Fruit fly (Drosophila melanogaster) whole organism, embryonic: ENCODE measurements around the gene CG18808.

Experiments used
- Bteb2 ChIP-seq: fragments of 200-800 bp; sonication (Bioruptor generic); optimal IDR thresholded peaks from 2 replicates; lab custom pipeline; 2016; ENCODE audit warnings: missing biosample characterization, missing genetic modification characterization
- CG10654 ChIP-seq: fragments of 200-800 bp; sonication (Bioruptor generic); optimal IDR thresholded peaks from 2 replicates; lab custom pipeline; 2016; ENCODE audit warnings: missing biosample characterization, missing genetic modification characterization
- CG12744 ChIP-seq: fragments of 200-800 bp; sonication (Bioruptor generic); optimal IDR thresholded peaks from 2 replicates; lab custom pipeline; 2016; ENCODE audit warnings: missing biosample characterization, missing genetic modification characterization
- CG13123 ChIP-seq: fragments of 200-800 bp; sonication (Bioruptor generic); optimal IDR thresholded peaks from 2 replicates; lab custom pipeline; 2016; ENCODE audit warnings: missing biosample characterization, missing genetic modification characterization
- CG13287 ChIP-seq: fragments of 200-800 bp; sonication (Bioruptor generic); IDR thresholded peaks from 2 replicates; pipeline ENCODE4 v1.3.6; 2022; ENCODE audit warnings: missing biosample characterization, missing genetic modification characterization; ENCODE audit not compliant: partially characterized antibody
- CG13296 ChIP-seq: fragments of 200-800 bp; sonication (Bioruptor generic); optimal IDR thresholded peaks from 3 replicates; lab custom pipeline; 2018; ENCODE audit warnings: missing biosample characterization, mild to moderate bottlenecking, missing genetic modification characterization
- CG13424 ChIP-seq: fragments of 200-800 bp; sonication (Bioruptor generic); optimal IDR thresholded peaks from 2 replicates; lab custom pipeline; 2019; ENCODE audit warnings: missing biosample characterization, mild to moderate bottlenecking, missing genetic modification characterization, moderate library complexity
- CG15514 ChIP-seq: fragments of 200-800 bp; sonication (Bioruptor generic); optimal IDR thresholded peaks from 3 replicates; lab custom pipeline; 2017; ENCODE audit warnings: missing biosample characterization, missing genetic modification characterization, mild to moderate bottlenecking, moderate library complexity, missing genetic modification reagents
- CG1832 ChIP-seq: fragments of 200-800 bp; sonication (Bioruptor generic); optimal IDR thresholded peaks from 2 replicates; lab custom pipeline; 2017; ENCODE audit warnings: missing biosample characterization, mild to moderate bottlenecking, missing genetic modification characterization, inconsistent platforms
- CG3407 ChIP-seq: fragments of 200-800 bp; sonication (Bioruptor generic); optimal IDR thresholded peaks from 2 replicates; lab custom pipeline; 2018; ENCODE audit warnings: missing biosample characterization, mild to moderate bottlenecking, missing genetic modification characterization
- CG3995 ChIP-seq: fragments of 200-800 bp; sonication (Bioruptor generic); optimal IDR thresholded peaks from 3 replicates; lab custom pipeline; 2016; ENCODE audit warnings: missing biosample characterization, missing genetic modification characterization
- CG4328 ChIP-seq: fragments of 200-800 bp; sonication (Bioruptor generic); optimal IDR thresholded peaks from 3 replicates; lab custom pipeline; 2017; ENCODE audit warnings: missing biosample characterization, missing genetic modification reagents, missing genetic modification characterization
- CG6272 ChIP-seq: fragments of 200-800 bp; sonication (Bioruptor generic); IDR thresholded peaks from 2 replicates; pipeline ENCODE4 v1.3.6; 2022; ENCODE audit warnings: missing biosample characterization, missing genetic modification characterization
- CG7556 ChIP-seq: fragments of 200-800 bp; sonication (Bioruptor generic); optimal IDR thresholded peaks from 2 replicates; lab custom pipeline; 2017; ENCODE audit warnings: missing biosample characterization, mild to moderate bottlenecking, missing genetic modification characterization
- CG9727 ChIP-seq: fragments of 200-800 bp; sonication (Bioruptor generic); optimal IDR thresholded peaks from 3 replicates; lab custom pipeline; 2017; ENCODE audit warnings: missing biosample characterization, mild to moderate bottlenecking, missing genetic modification characterization
- D ChIP-seq, 2 experiments: fragments of 200-800 bp in 1 of 2; fragments of >200 bp in 1 of 2; sonication (Bioruptor generic) in 1 of 2; optimal IDR thresholded peaks; 2 replicates in 1 of 2; 3 replicates in 1 of 2; lab custom pipeline; 2017; ENCODE audit warnings: mild to moderate bottlenecking in 1 of 2, missing biosample characterization in 1 of 2, missing genetic modification characterization in 1 of 2, missing genetic modification reagents in 1 of 2
- Dek ChIP-seq: fragments of 200-800 bp; sonication (Bioruptor generic); optimal IDR thresholded peaks from 3 replicates; lab custom pipeline; 2019; ENCODE audit warnings: missing biosample characterization, mild to moderate bottlenecking, missing genetic modification characterization, moderate library complexity
- Drgx ChIP-seq: fragments of 200-800 bp; sonication (Bioruptor generic); IDR thresholded peaks from 2 replicates; pipeline ENCODE4 v1.3.6; 2022; ENCODE audit warnings: missing biosample characterization, missing genetic modification characterization
- Mes4 ChIP-seq: fragments of 200-800 bp; sonication (Bioruptor generic); optimal IDR thresholded peaks from 2 replicates; lab custom pipeline; 2016; ENCODE audit warnings: missing biosample characterization, missing genetic modification characterization
- PHDP ChIP-seq: fragments of 200-800 bp; sonication (Bioruptor generic); optimal IDR thresholded peaks from 3 replicates; lab custom pipeline; 2018; ENCODE audit warnings: missing biosample characterization, mild to moderate bottlenecking, missing genetic modification characterization, moderate library complexity
- Xbp1 ChIP-seq: fragments of 200-800 bp; sonication (Bioruptor generic); optimal IDR thresholded peaks from 3 replicates; lab custom pipeline; 2016; ENCODE audit warnings: missing biosample characterization, mild to moderate bottlenecking, missing genetic modification characterization
- YL-1 ChIP-seq: fragments of 200-800 bp; sonication (Bioruptor generic); optimal IDR thresholded peaks from 3 replicates; lab custom pipeline; 2017; ENCODE audit warnings: missing biosample characterization, mild to moderate bottlenecking, missing genetic modification characterization
- ab ChIP-seq: fragments of 200-800 bp; sonication (Bioruptor generic); optimal IDR thresholded peaks from 2 replicates; lab custom pipeline; 2016; ENCODE audit warnings: missing biosample characterization, missing genetic modification characterization
- cg ChIP-seq: fragments of 200-800 bp; sonication (Bioruptor generic); optimal IDR thresholded peaks from 3 replicates; lab custom pipeline; 2019; ENCODE audit warnings: missing biosample characterization, mild to moderate bottlenecking, missing genetic modification characterization, moderate library complexity
- ci ChIP-seq: fragments of 200-800 bp; sonication (Bioruptor generic); IDR thresholded peaks from 3 replicates; pipeline ENCODE4 v1.3.6; 2022; ENCODE audit warnings: missing biosample characterization, missing genetic modification characterization
- ems ChIP-seq: fragments of 200-800 bp; sonication (Bioruptor generic); optimal IDR thresholded peaks from 3 replicates; lab custom pipeline; 2016; ENCODE audit warnings: missing biosample characterization, missing genetic modification characterization
- fd64A ChIP-seq: fragments of 200-800 bp; sonication (Bioruptor generic); optimal IDR thresholded peaks from 3 replicates; lab custom pipeline; 2018; ENCODE audit warnings: missing biosample characterization, mild to moderate bottlenecking, missing genetic modification characterization
- her ChIP-seq: fragments of 200-800 bp; sonication (Bioruptor generic); optimal IDR thresholded peaks from 2 replicates; lab custom pipeline; 2016; ENCODE audit warnings: missing biosample characterization, missing genetic modification characterization
- ind ChIP-seq: fragments of 200-800 bp; sonication (Bioruptor generic); optimal IDR thresholded peaks from 3 replicates; lab custom pipeline; 2016; ENCODE audit warnings: missing biosample characterization, missing genetic modification characterization
- luna ChIP-seq: fragments of 200-800 bp; sonication (Bioruptor generic); optimal IDR thresholded peaks from 2 replicates; lab custom pipeline; 2016; ENCODE audit warnings: missing biosample characterization, missing genetic modification characterization
- maf-S ChIP-seq: fragments of 200-800 bp; sonication (Bioruptor generic); optimal IDR thresholded peaks from 2 replicates; lab custom pipeline; 2016; ENCODE audit warnings: missing biosample characterization, missing genetic modification characterization
- mirr ChIP-seq: fragments of 200-800 bp; sonication (Bioruptor generic); optimal IDR thresholded peaks from 3 replicates; lab custom pipeline; 2018; ENCODE audit warnings: missing biosample characterization, mild to moderate bottlenecking, missing genetic modification characterization
- nau ChIP-seq: fragments of 200-800 bp; sonication (Bioruptor generic); optimal IDR thresholded peaks from 3 replicates; lab custom pipeline; 2017; ENCODE audit warnings: missing biosample characterization, mild to moderate bottlenecking, missing genetic modification characterization, missing genetic modification reagents
- nmo ChIP-seq: fragments of 200-800 bp; sonication (Bioruptor generic); optimal IDR thresholded peaks from 2 replicates; lab custom pipeline; 2018; ENCODE audit warnings: missing biosample characterization, mild to moderate bottlenecking, missing genetic modification characterization, moderate library complexity
- pita ChIP-seq: fragments of 200-800 bp; sonication (Bioruptor generic); optimal IDR thresholded peaks from 2 replicates; lab custom pipeline; 2017; ENCODE audit warnings: missing biosample characterization, mild to moderate bottlenecking, missing genetic modification characterization
- pnt ChIP-seq: fragments of 200-800 bp; sonication (Bioruptor generic); optimal IDR thresholded peaks from 3 replicates; lab custom pipeline; 2016; ENCODE audit warnings: missing biosample characterization, missing genetic modification characterization
- slbo ChIP-seq: fragments of 200-800 bp; sonication (Bioruptor generic); IDR thresholded peaks from 2 replicates; pipeline ENCODE4 v1.3.6; 2022; ENCODE audit warnings: missing biosample characterization, missing genetic modification characterization
- tna ChIP-seq: fragments of 200-800 bp; sonication (Bioruptor generic); IDR thresholded peaks from 2 replicates; pipeline ENCODE4 v1.3.6; 2022; ENCODE audit warnings: missing biosample characterization, missing genetic modification characterization; ENCODE audit not compliant: partially characterized antibody

The CG18808 gene

DNA sequence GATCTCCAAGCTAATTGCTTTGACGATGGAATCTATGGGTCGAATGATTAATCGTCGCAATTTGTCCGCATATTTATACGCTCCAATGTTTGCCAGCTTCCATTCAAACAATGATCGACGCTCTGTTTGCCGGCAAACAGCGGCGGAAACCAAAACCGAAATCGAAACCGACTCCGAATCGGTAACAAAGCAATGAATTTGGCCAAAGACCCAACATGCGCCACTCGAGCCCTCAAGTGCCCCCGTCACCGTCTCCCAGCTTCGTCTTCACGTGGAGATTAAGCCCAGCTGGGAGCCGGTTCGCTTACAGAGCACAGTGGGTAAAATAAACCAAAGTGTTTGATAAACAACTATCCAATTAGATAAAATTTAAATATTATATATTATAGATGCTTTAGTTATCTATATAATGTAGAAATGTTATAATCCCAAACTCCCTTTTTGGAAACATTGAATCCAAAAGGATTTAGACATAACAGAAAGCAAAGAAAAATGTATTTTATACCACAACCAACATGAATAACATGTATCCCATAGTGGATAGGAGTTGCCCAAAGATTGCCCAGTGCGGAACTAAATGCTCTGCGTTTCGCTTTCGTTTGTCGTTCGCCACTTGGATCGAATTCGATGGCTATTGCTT, 45.3 kb upstream of the CG18808 start, which contains the start of gene CG32237 (continued):
- TF ChIP-seq maf-S (GFP tag; lab: Kevin White, UChicago), result no peak
- no peak for TF ChIP-seq Xbp1 (GFP tag; lab: Kevin White, UChicago)
- TF ChIP-seq CG13287 (GFP tag; lab: Robert Waterston, UW), result no peak
- no peak for TF ChIP-seq CG15514 (GFP tag; lab: Kevin White, UChicago)
- TF ChIP-seq ci (GFP tag; lab: Robert Waterston, UW), result no peak
- peak; percentile 34 for TF ChIP-seq CG7556 (GFP tag; lab: Kevin White, UChicago)
- TF ChIP-seq CG9727 (GFP tag; lab: Kevin White, UChicago), result no peak
- TF ChIP-seq Mes4 (GFP tag; lab: Kevin White, UChicago), result no peak
- TF ChIP-seq CG4328 (GFP tag; lab: Kevin White, UChicago), result no peak
- TF ChIP-seq nmo (GFP tag; lab: Kevin White, UChicago), result peak; percentile 8
- no peak for TF ChIP-seq pita (GFP tag; lab: Kevin White, UChicago)
- TF ChIP-seq slbo (GFP tag; lab: Robert Waterston, UW), result peak; percentile 32; the same call in 1 of the 2 replicates
- peak; percentile 56 for TF ChIP-seq PHDP
- TF ChIP-seq CG13424 (tag; lab: Kevin White, UChicago), result peak; percentile 48
- TF ChIP-seq ems (GFP tag; lab: Kevin White, UChicago), result no peak
- TF ChIP-seq tna (GFP tag; lab: Robert Waterston, UW), result no peak
- no peak for TF ChIP-seq CG12744 (GFP tag; lab: Kevin White, UChicago)
- no peak for TF ChIP-seq ab (GFP tag; lab: Kevin White, UChicago)
- peak; percentile 33 for TF ChIP-seq Dek (tag; lab: Kevin White, UChicago)
- TF ChIP-seq CG1832, result no peak
- TF ChIP-seq mirr (GFP tag; lab: Kevin White, UChicago), result no peak
- TF ChIP-seq CG3407 (GFP tag; lab: Kevin White, UChicago), result no peak
- TF ChIP-seq D (optimal IDR thresholded peaks at IDR 0.05; lab: Kevin White, UChicago), result no peak
- no peak for TF ChIP-seq D (GFP tag; optimal IDR thresholded peaks at IDR 0.05; lab: Kevin White, UChicago)
- no peak for TF ChIP-seq nau (GFP tag; lab: Kevin White, UChicago)
- no peak for TF ChIP-seq CG13123
- no peak for TF ChIP-seq fd64A
- TF ChIP-seq YL-1, result no peak
- TF ChIP-seq CG10654 (GFP tag; lab: Kevin White, UChicago), result no peak
- no peak for TF ChIP-seq ind (GFP tag; lab: Kevin White, UChicago)
- no peak for TF ChIP-seq cg (GFP tag; lab: Kevin White, UChicago)
- TF ChIP-seq her (GFP tag; lab: Kevin White, UChicago), result no peak
- TF ChIP-seq luna (GFP tag; lab: Kevin White, UChicago), result no peak
- TF ChIP-seq CG13296 (GFP tag; lab: Kevin White, UChicago), result peak; percentile 56
- TF ChIP-seq pnt (GFP tag; lab: Kevin White, UChicago), result no peak
- TF ChIP-seq Bteb2 (GFP tag; lab: Kevin White, UChicago), result no peak
- TF ChIP-seq CG6272, result no peak

DNA sequence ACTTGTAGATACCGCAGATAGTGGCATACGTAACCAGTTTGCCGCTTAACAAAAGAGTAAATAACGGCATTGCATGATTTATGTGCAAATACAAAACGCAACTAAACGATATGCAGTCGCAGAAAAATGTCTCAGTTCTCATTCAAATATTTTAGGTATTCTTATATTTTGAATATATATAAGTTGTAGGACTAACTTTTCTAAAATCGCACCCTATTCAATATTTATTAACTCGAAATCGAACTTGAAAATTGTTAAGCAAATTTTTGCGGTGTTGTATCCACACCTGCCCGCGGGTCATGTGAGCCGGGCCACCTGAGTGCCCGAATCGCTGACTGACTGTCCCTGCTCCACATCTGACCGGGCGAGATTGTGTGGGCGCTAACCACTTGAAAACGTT, 40.9 kb upstream of the CG18808 start:
- TF ChIP-seq Drgx (GFP tag; lab: Robert Waterston, UW) (peak; percentile 50; the same call in 1 of the 2 replicates), CG3995 (no peak)
- TF ChIP-seq, all 482 proteins: peak for 1
